Worm (Caenorhabditis elegans) whole organism, L4 larva: ENCODE measurements around the gene znf-622.

Experiments
- F10B5.3 ChIP-seq: sonication (generic microtip); optimal IDR thresholded peaks from 2 replicates; lab custom pipeline; 2016; ENCODE audit warnings: mild to moderate bottlenecking, missing genetic modification characterization, missing compliant biosample characterization
- F37D6.2 ChIP-seq: sonication (generic microtip); optimal IDR thresholded peaks from 2 replicates; lab custom pipeline; 2016; ENCODE audit warnings: mild to moderate bottlenecking, missing genetic modification characterization, missing compliant biosample characterization
- F44E2.7 ChIP-seq: fragments of 200-800 bp; sonication (Bioruptor generic); IDR thresholded peaks from 2 replicates; pipeline ENCODE4 v2.1.2; 2022; ENCODE audit warnings: missing genetic modification characterization, missing compliant biosample characterization
- F49E8.2 ChIP-seq: sonication (generic microtip); optimal IDR thresholded peaks from 2 replicates; lab custom pipeline; 2016; ENCODE audit warnings: missing compliant biosample characterization, mild to moderate bottlenecking, missing genetic modification characterization, borderline replicate concordance
- T26A8.4 ChIP-seq: fragments of 200-800 bp; sonication (Bioruptor generic); IDR thresholded peaks from 2 replicates; pipeline ENCODE4 v1.3.6; 2022; ENCODE audit warnings: missing genetic modification characterization, missing compliant biosample characterization
- Y105C5A.15 ChIP-seq: fragments of 200-800 bp; sonication (Bioruptor generic); IDR thresholded peaks from 2 replicates; pipeline ENCODE4 v1.3.6; 2022; ENCODE audit warnings: missing genetic modification characterization, missing compliant biosample characterization
- Y75B8A.6 ChIP-seq: fragments of 200-800 bp; sonication (Bioruptor generic); IDR thresholded peaks from 2 replicates; pipeline ENCODE4 v1.3.6; 2022; ENCODE audit warnings: missing genetic modification reagents, missing genetic modification characterization, missing compliant biosample characterization
- aha-1 ChIP-seq: fragments of 150-350 bp; peaks from one replicate; lab custom pipeline; 2014; ENCODE audit warnings: missing biosample characterization, missing genetic modification characterization
- ama-1 ChIP-seq: fragments of 150-350 bp; optimal IDR thresholded peaks from 2 replicates; lab custom pipeline; 2014; ENCODE audit warnings: inconsistent platforms, mixed read lengths
- ceh-28 ChIP-seq: fragments of 150-350 bp; optimal IDR thresholded peaks from 2 replicates; lab custom pipeline; 2014; ENCODE audit warnings: missing biosample characterization, missing genetic modification reagents, missing genetic modification characterization
- ceh-62 ChIP-seq: sonication (generic microtip); optimal IDR thresholded peaks from 2 replicates; lab custom pipeline; 2017; ENCODE audit warnings: missing biosample characterization, missing genetic modification characterization
- ceh-82 ChIP-seq: sonication (generic microtip); optimal IDR thresholded peaks from 2 replicates; lab custom pipeline; 2017; ENCODE audit warnings: missing biosample characterization, missing genetic modification characterization
- ces-1 ChIP-seq: fragments of 150-350 bp; sonication (generic microtip); optimal IDR thresholded peaks from 4 replicates; lab custom pipeline; 2014; ENCODE audit warnings: missing biosample characterization, missing genetic modification reagents, missing genetic modification characterization
- daf-16 ChIP-seq, 3 experiments: sonication (generic microtip); optimal IDR thresholded peaks; 2 replicates each; lab custom pipeline; 2016 to 2017; ENCODE audit warnings: missing genetic modification characterization in 3 of 3, missing genetic modification reagents in 3 of 3, mild to moderate bottlenecking in 2 of 3, missing compliant biosample characterization in 2 of 3, missing biosample characterization in 1 of 3, moderate library complexity in 1 of 3
- daf-8 ChIP-seq: fragments of 200-800 bp; sonication (Bioruptor generic); IDR thresholded peaks from 2 replicates; pipeline ENCODE4 v1.3.6; 2022; ENCODE audit warnings: missing genetic modification characterization, missing compliant biosample characterization
- dmd-6 ChIP-seq: fragments of 200-800 bp; sonication (Bioruptor generic); IDR thresholded peaks from 2 replicates; pipeline ENCODE4 v1.3.6; 2022; ENCODE audit warnings: missing genetic modification reagents, missing genetic modification characterization, missing compliant biosample characterization
- dmd-8 ChIP-seq: fragments of 200-800 bp; sonication (Bioruptor generic); IDR thresholded peaks from 2 replicates; pipeline ENCODE4 v1.3.6; 2022; ENCODE audit warnings: missing genetic modification characterization, missing compliant biosample characterization
- dmd-9 ChIP-seq: fragments of 200-800 bp; sonication (Bioruptor generic); IDR thresholded peaks from 2 replicates; pipeline ENCODE4 v1.3.6; 2022; ENCODE audit warnings: missing genetic modification reagents, missing genetic modification characterization, missing compliant biosample characterization
- dpl-1 ChIP-seq: fragments of 150-350 bp; optimal IDR thresholded peaks from 2 replicates; lab custom pipeline; 2014; ENCODE audit warnings: missing biosample characterization, missing genetic modification reagents, missing genetic modification characterization
- dve-1 ChIP-seq: sonication (generic microtip); optimal IDR thresholded peaks from 2 replicates; lab custom pipeline; 2017; ENCODE audit warnings: antibody characterized with exemption, mild to moderate bottlenecking, missing genetic modification characterization, missing compliant biosample characterization; ENCODE audit not compliant: insufficient read depth
- fkh-10 ChIP-seq: fragments of 150-350 bp; optimal IDR thresholded peaks from 2 replicates; lab custom pipeline; 2014; ENCODE audit warnings: missing biosample characterization, missing genetic modification reagents, missing genetic modification characterization
- fos-1 ChIP-seq: fragments of 150-350 bp; optimal IDR thresholded peaks from 2 replicates; lab custom pipeline; 2014; ENCODE audit warnings: missing biosample characterization, missing genetic modification characterization
- hlh-11 ChIP-seq: fragments of 200-800 bp; sonication (Bioruptor generic); optimal IDR thresholded peaks from 2 replicates; lab custom pipeline; 2018; ENCODE audit warnings: mild to moderate bottlenecking, missing genetic modification characterization, missing compliant biosample characterization
- hlh-30 ChIP-seq: sonication (generic microtip); optimal IDR thresholded peaks from 2 replicates; lab custom pipeline; 2017; ENCODE audit warnings: antibody characterized with exemption, mild to moderate bottlenecking, missing genetic modification characterization, missing compliant biosample characterization; ENCODE audit not compliant: insufficient read depth
- hmg-1.1 ChIP-seq: fragments of 200-800 bp; sonication (Bioruptor generic); IDR thresholded peaks from 2 replicates; pipeline ENCODE4 v1.3.6; 2022; ENCODE audit warnings: missing genetic modification reagents, missing genetic modification characterization, missing compliant biosample characterization
- jun-1 ChIP-seq: fragments of 150-350 bp; optimal IDR thresholded peaks from 2 replicates; lab custom pipeline; 2014; ENCODE audit warnings: missing biosample characterization, missing genetic modification reagents, missing genetic modification characterization
- lin-1 ChIP-seq: fragments of 200-800 bp; sonication (Bioruptor generic); IDR thresholded peaks from 2 replicates; pipeline ENCODE4 v1.3.6; 2022; ENCODE audit warnings: missing genetic modification reagents, missing genetic modification characterization, missing compliant biosample characterization
- lin-13 ChIP-seq: fragments of 150-350 bp; optimal IDR thresholded peaks from 2 replicates; lab custom pipeline; 2014; ENCODE audit warnings: missing biosample characterization, missing genetic modification reagents, missing genetic modification characterization
- lsy-2 ChIP-seq, 2 experiments: fragments of 150-350 bp in 1 of 2; sonication (generic microtip) in 1 of 2; optimal IDR thresholded peaks; 2 replicates each; lab custom pipeline; 2014 to 2017; ENCODE audit warnings: missing biosample characterization in 2 of 2, missing genetic modification characterization in 2 of 2
- madf-5 ChIP-seq, 2 experiments: fragments of 200-800 bp; sonication (Bioruptor generic); IDR thresholded peaks; 2 replicates each; pipeline ENCODE4 v1.3.6; 2022; ENCODE audit warnings: missing compliant biosample characterization in 2 of 2, missing genetic modification characterization in 2 of 2
- mdl-1 ChIP-seq, 2 experiments: fragments of 150-350 bp in 1 of 2; sonication (generic microtip) in 1 of 2; optimal IDR thresholded peaks; 2 replicates each; lab custom pipeline; 2014 to 2017; ENCODE audit warnings: missing biosample characterization in 2 of 2, missing genetic modification characterization in 2 of 2
- mep-1 ChIP-seq: fragments of 150-350 bp; sonication (generic microtip); optimal IDR thresholded peaks from 3 replicates; lab custom pipeline; 2014; ENCODE audit warnings: missing biosample characterization, missing genetic modification characterization
- mes-2 ChIP-seq: sonication (generic microtip); optimal IDR thresholded peaks from 2 replicates; lab custom pipeline; 2016; ENCODE audit warnings: missing genotype, mild to moderate bottlenecking, missing genetic modification characterization, missing compliant biosample characterization; ENCODE audit not compliant: poor library complexity, severe bottlenecking
- nhr-10 ChIP-seq: fragments of 150-350 bp; optimal IDR thresholded peaks from 2 replicates; lab custom pipeline; 2014; ENCODE audit warnings: missing biosample characterization, missing genetic modification characterization
- nhr-237 ChIP-seq: sonication (generic microtip); optimal IDR thresholded peaks from 2 replicates; lab custom pipeline; 2017; ENCODE audit warnings: missing biosample characterization, missing genetic modification characterization
- nhr-25 ChIP-seq: sonication (generic microtip); optimal IDR thresholded peaks from 2 replicates; lab custom pipeline; 2017; ENCODE audit warnings: missing genetic modification characterization, mild to moderate bottlenecking, missing compliant biosample characterization, antibody characterized with exemption, moderate library complexity, borderline replicate concordance; ENCODE audit not compliant: insufficient read depth
- nhr-28 ChIP-seq: fragments of 150-350 bp; optimal IDR thresholded peaks from 2 replicates; lab custom pipeline; 2014; ENCODE audit warnings: missing biosample characterization, missing genetic modification characterization
- nhr-41 ChIP-seq: fragments of 200-800 bp; sonication (Bioruptor generic); IDR thresholded peaks from 2 replicates; pipeline ENCODE4 v1.3.6; 2022; ENCODE audit warnings: missing genetic modification reagents, missing genetic modification characterization, missing compliant biosample characterization
- nhr-6 ChIP-seq: fragments of 150-350 bp; optimal IDR thresholded peaks from 2 replicates; lab custom pipeline; 2014; ENCODE audit warnings: missing biosample characterization, missing genetic modification characterization
- nhr-76 ChIP-seq: fragments of 150-350 bp; optimal IDR thresholded peaks from 2 replicates; lab custom pipeline; 2014; ENCODE audit warnings: missing biosample characterization, missing genetic modification characterization
- nhr-77 ChIP-seq: fragments of 150-350 bp; optimal IDR thresholded peaks from 2 replicates; lab custom pipeline; 2014; ENCODE audit warnings: missing biosample characterization, missing genetic modification characterization
- pha-4 ChIP-seq, 2 experiments: fragments of 150-350 bp in 1 of 2; fragments of 200-800 bp in 1 of 2; sonication (Bioruptor generic) in 1 of 2; IDR thresholded peaks in 1 of 2; optimal IDR thresholded peaks in 1 of 2; 2 replicates each; pipeline versions ENCODE4 v1.3.6 to Lab custom; 2014 to 2022; ENCODE audit warnings: missing genetic modification characterization in 2 of 2, missing genetic modification reagents in 2 of 2, missing biosample characterization in 1 of 2, missing compliant biosample characterization in 1 of 2
- pqm-1 ChIP-seq: sonication (generic microtip); optimal IDR thresholded peaks from 2 replicates; lab custom pipeline; 2017; ENCODE audit warnings: missing biosample characterization, missing genetic modification characterization
- rbr-2 ChIP-seq: sonication (generic microtip); optimal IDR thresholded peaks from 2 replicates; lab custom pipeline; 2016; ENCODE audit warnings: missing genotype, missing genetic modification characterization, missing compliant biosample characterization
- saeg-2 ChIP-seq: fragments of 200-800 bp; sonication (Bioruptor generic); IDR thresholded peaks from 2 replicates; pipeline ENCODE4 v1.3.6; 2022; ENCODE audit warnings: missing genetic modification reagents, missing genetic modification characterization, missing compliant biosample characterization
- snpc-4 ChIP-seq: fragments of 150-350 bp; optimal IDR thresholded peaks from 2 replicates; lab custom pipeline; 2014; ENCODE audit warnings: missing biosample characterization, missing genetic modification characterization
- spr-1 ChIP-seq: sonication (generic microtip); optimal IDR thresholded peaks from 2 replicates; lab custom pipeline; 2016; ENCODE audit warnings: mild to moderate bottlenecking, missing genetic modification characterization, missing compliant biosample characterization
- spr-3 ChIP-seq: fragments of 200-800 bp; sonication (Bioruptor generic); optimal IDR thresholded peaks from 2 replicates; lab custom pipeline; 2018; ENCODE audit warnings: mild to moderate bottlenecking, missing genetic modification characterization, missing compliant biosample characterization
- zag-1 ChIP-seq: fragments of 150-350 bp; optimal IDR thresholded peaks from 2 replicates; lab custom pipeline; 2014; ENCODE audit warnings: missing biosample characterization, missing genetic modification characterization
- zfp-2 ChIP-seq: sonication (generic microtip); optimal IDR thresholded peaks from 2 replicates; lab custom pipeline; 2016; ENCODE audit warnings: mild to moderate bottlenecking, missing genetic modification characterization, missing compliant biosample characterization
- ztf-11 ChIP-seq: fragments of 150-350 bp; optimal IDR thresholded peaks from 2 replicates; lab custom pipeline; 2014; ENCODE audit warnings: missing biosample characterization, missing genetic modification characterization

The znf-622 gene

DNA sequence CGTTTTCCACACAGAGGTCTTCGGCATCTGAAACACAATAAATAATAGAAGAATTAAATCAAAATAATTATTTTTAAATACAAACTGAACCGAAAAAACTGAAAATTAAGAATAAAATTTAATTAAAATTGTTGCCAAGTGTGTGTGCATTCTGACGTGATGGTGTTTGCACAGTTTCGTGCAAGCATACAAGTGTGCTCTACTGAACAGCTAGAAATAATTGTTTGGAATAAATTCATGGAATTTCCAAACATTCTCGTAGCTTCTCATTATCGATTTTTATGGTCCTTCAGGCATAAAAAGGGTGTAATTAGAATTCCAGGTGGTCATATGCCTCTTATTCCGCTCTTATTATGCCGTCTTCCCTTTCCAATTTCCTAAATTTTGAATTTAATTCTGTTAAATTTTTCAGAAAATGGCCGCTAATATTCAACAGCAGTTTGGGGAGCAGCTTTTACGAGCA lies 50.4 kb downstream of the znf-622 start, which contains the start of the genes mrps-17 and txdc-9:
mrps-17 (minus strand) TSS at position 33 of the 463 bp plus-strand sequence.
txdc-9 (plus strand) TSS at position 413 of the 463 bp plus-strand sequence.
- TF ChIP-seq fos-1 (tag; lab: Kevin White, UChicago) (no peak), pha-4 (GFP tag; IDR thresholded peaks at IDR 0.05; lab: Robert Waterston, UW) (no peak), pha-4 (tag; optimal IDR thresholded peaks at IDR 0.05; lab: Kevin White, UChicago) (peak; percentile 58), pqm-1 (tag; lab: Kevin White, UChicago) (no peak), mdl-1 (tag; optimal IDR thresholded peaks at IDR 0.05; lab: Kevin White, UChicago) (peak in 1 of 2 experiments; percentile 19), nhr-28 (tag; lab: Kevin White, UChicago) (peak; percentile 52), nhr-77 (peak; percentile 56), F49E8.2 (tag; lab: Kevin White, UChicago) (no peak), mep-1 (no peak), dmd-6 (GFP tag; lab: Robert Waterston, UW) (peak; percentile 8; the same call in 1 of the 2 replicates), spr-1 (no peak), jun-1 (tag; lab: Kevin White, UChicago) (no peak), ceh-28 (tag; lab: Kevin White, UChicago) (no peak), dmd-9 (GFP tag; lab: Robert Waterston, UW) (no peak), hmg-1.1 (GFP tag; lab: Robert Waterston, UW) (peak; percentile 61), nhr-6 (tag; lab: Kevin White, UChicago) (peak; percentile 84), T26A8.4 (GFP tag; lab: Robert Waterston, UW) (no peak), ztf-11 (tag; lab: Kevin White, UChicago) (no peak), rbr-2 (tag; lab: Kevin White, UChicago) (peak; percentile 73), zag-1 (tag; lab: Kevin White, UChicago) (no peak), lin-1 (GFP tag; lab: Robert Waterston, UW) (no peak), nhr-237 (tag; lab: Kevin White, UChicago) (no peak), saeg-2 (GFP tag; lab: Robert Waterston, UW) (no peak), spr-3 (GFP tag; lab: Kevin White, UChicago) (no peak), mes-2 (peak; percentile 89), nhr-10 (tag; lab: Kevin White, UChicago) (no peak), madf-5 (GFP tag; IDR thresholded peaks at IDR 0.05; lab: Robert Waterston, UW) (no peak), daf-16 (GFP tag; optimal IDR thresholded peaks at IDR 0.05; lab: Kevin White, UChicago) (no peak), daf-16 (tag; optimal IDR thresholded peaks at IDR 0.05; lab: Kevin White, UChicago) (no peak), F10B5.3 (no peak), lin-13 (GFP tag; lab: Kevin White, UChicago) (peak; percentile 31), ceh-62 (no peak), hlh-11 (tag; lab: Kevin White, UChicago) (peak; percentile 42), ceh-82 (tag; lab: Kevin White, UChicago) (no peak), ces-1 (GFP tag; lab: Kevin White, UChicago) (peak; percentile 63), Y75B8A.6 (GFP tag; lab: Robert Waterston, UW) (no peak), aha-1 (tag; lab: Kevin White, UChicago) (peak; percentile 90), nhr-25 (no peak), ama-1 (no peak), F37D6.2 (tag; lab: Kevin White, UChicago) (peak; percentile 21), dmd-8 (GFP tag; lab: Robert Waterston, UW) (no peak), nhr-41 (no peak), snpc-4 (tag; lab: Kevin White, UChicago) (no peak), daf-8 (GFP tag; lab: Robert Waterston, UW) (no peak), nhr-76 (tag; lab: Kevin White, UChicago) (no peak), lsy-2 (tag; optimal IDR thresholded peaks at IDR 0.05; lab: Kevin White, UChicago) (peak; percentile 17 to 92), Y105C5A.15 (GFP tag; lab: Robert Waterston, UW) (no peak), hlh-30 (tag; lab: Kevin White, UChicago) (no peak), dve-1 (peak; percentile 71), fkh-10 (peak; percentile 30), dpl-1 (peak; percentile 75), F44E2.7 (GFP tag; lab: Robert Waterston, UW) (no peak), zfp-2 (tag; lab: Kevin White, UChicago) (no peak)
